Fruit fly (Drosophila melanogaster) whole organism, prepupa: Measurements from ENCODE around the gene CG14551.

Experiments
- CG11902 ChIP-seq: fragments of 200-800 bp; sonication (Bioruptor generic); optimal IDR thresholded peaks from 3 replicates; lab custom pipeline; 2016; ENCODE audit warnings: missing biosample characterization, missing genetic modification characterization
- CG8319 ChIP-seq: fragments of 200-800 bp; sonication (Bioruptor generic); optimal IDR thresholded peaks from 3 replicates; lab custom pipeline; 2016; ENCODE audit warnings: missing biosample characterization, missing genetic modification characterization
- CG9139 ChIP-seq: fragments of 200-800 bp; sonication (Bioruptor generic); optimal IDR thresholded peaks from 3 replicates; lab custom pipeline; 2017; ENCODE audit warnings: missing biosample characterization, mild to moderate bottlenecking, missing genetic modification characterization
- OdsH ChIP-seq: fragments of 200-800 bp; sonication (Bioruptor generic); optimal IDR thresholded peaks from 3 replicates; lab custom pipeline; 2016; ENCODE audit warnings: missing biosample characterization, missing genetic modification characterization

DNA sequence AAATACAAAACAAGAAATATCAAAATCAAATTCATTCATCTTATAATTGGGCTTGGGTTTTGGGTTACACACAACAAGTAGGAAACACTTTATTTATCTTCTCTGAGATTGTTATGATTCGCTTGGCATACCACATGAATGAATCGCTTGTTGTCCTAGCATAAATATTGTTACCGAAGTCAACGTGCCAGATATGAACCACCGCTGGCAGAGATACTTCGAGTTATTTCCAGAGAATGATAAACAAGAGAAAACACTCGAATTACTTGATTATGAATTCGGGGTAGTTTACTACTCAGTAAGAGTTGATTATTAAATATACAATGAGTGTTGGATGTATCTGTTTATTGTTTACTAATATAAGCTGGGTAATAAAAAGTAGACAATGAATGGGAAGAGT lies 51.3 kb downstream of the CG14551 start:
- TF ChIP-seq CG9139 (no peak), OdsH (GFP tag; lab: Kevin White, UChicago) (no peak), CG11902 (GFP tag; lab: Kevin White, UChicago) (no peak), CG8319 (GFP tag; lab: Kevin White, UChicago) (no peak)
